Fruit fly (Drosophila melanogaster): ENCODE measurements around the gene CG14196.

The CG14196 gene

dm6 chrX:19241790-19242373 is at the start of gene CG14196:
Gene CG14196, minus strand, starts transcription at chrX:19241840.
- TF ChIP-seq foxo (GFP tag; optimal IDR thresholded peaks at IDR 0.05), result peak in 1 of 2 experiments; percentile 1
- no peak for TF ChIP-seq CG32264 (GFP tag; optimal IDR thresholded peaks at IDR 0.05)
- no peak for TF ChIP-seq usp (GFP tag; optimal IDR thresholded peaks at IDR 0.05)
- TF ChIP-seq N (GFP tag; optimal IDR thresholded peaks at IDR 0.05), result no peak
- TF ChIP-seq Hr78 (GFP tag; optimal IDR thresholded peaks at IDR 0.05), result no peak
- no peak for TF ChIP-seq sv (GFP tag; optimal IDR thresholded peaks at IDR 0.05)

dm6 chrX:19289318-19289970 is 47.8 kb upstream of the CG14196 start:
- TF ChIP-seq Mio (GFP tag; optimal IDR thresholded peaks at IDR 0.05), result peak; percentile 78
- peak; percentile 97 for TF ChIP-seq tai (GFP tag; optimal IDR thresholded peaks at IDR 0.05)
- peak; percentile 93 for TF ChIP-seq GATAd (GFP tag; optimal IDR thresholded peaks at IDR 0.05)
- peak; percentile 97 for TF ChIP-seq sage (GFP tag; optimal IDR thresholded peaks at IDR 0.05)
- no peak for TF ChIP-seq pan (optimal IDR thresholded peaks at IDR 0.05)
- TF ChIP-seq Vsx2 (GFP tag; optimal IDR thresholded peaks at IDR 0.05; ENCODE audit: partially characterized antibody), result no peak
- TF ChIP-seq dsf (GFP tag; optimal IDR thresholded peaks at IDR 0.05; ENCODE audit: borderline replicate concordance), result peak; percentile 87
- peak; percentile 92 to 98 for TF ChIP-seq foxo (GFP tag; optimal IDR thresholded peaks at IDR 0.05)
- TF ChIP-seq br (GFP tag; optimal IDR thresholded peaks at IDR 0.05), result peak; percentile 98
- peak; percentile 92 for TF ChIP-seq brk (GFP tag; optimal IDR thresholded peaks at IDR 0.05)
- no peak for TF ChIP-seq lola (GFP tag; optimal IDR thresholded peaks at IDR 0.05)
- peak; percentile 98 for TF ChIP-seq HLH106 (tag; optimal IDR thresholded peaks at IDR 0.05)
- no peak for TF ChIP-seq usp (GFP tag; optimal IDR thresholded peaks at IDR 0.05)
- peak; percentile 99 for TF ChIP-seq Hnf4 (GFP tag; optimal IDR thresholded peaks at IDR 0.05)
- TF ChIP-seq Jra (GFP tag; optimal IDR thresholded peaks at IDR 0.05), result peak; percentile 95
- TF ChIP-seq psq (GFP tag; optimal IDR thresholded peaks at IDR 0.05), result peak; percentile 92
- peak; percentile 98 for TF ChIP-seq fru (GFP tag; optimal IDR thresholded peaks at IDR 0.05)
- peak; percentile 92 for TF ChIP-seq Rel (GFP tag; optimal IDR thresholded peaks at IDR 0.05)
- TF ChIP-seq Rel (tag; optimal IDR thresholded peaks at IDR 0.05), result peak; percentile 91
- TF ChIP-seq N (GFP tag; optimal IDR thresholded peaks at IDR 0.05), result no peak
- peak; percentile 96 for TF ChIP-seq Sp1 (GFP tag; optimal IDR thresholded peaks at IDR 0.05)
- TF ChIP-seq Dfd (GFP tag; optimal IDR thresholded peaks at IDR 0.05), result no peak
- peak; percentile 97 for TF ChIP-seq CG32264 (GFP tag; optimal IDR thresholded peaks at IDR 0.05)
- TF ChIP-seq Dif (GFP tag; optimal IDR thresholded peaks at IDR 0.05; ENCODE audit: partially characterized antibody), result no peak
- TF ChIP-seq woc (GFP tag; optimal IDR thresholded peaks at IDR 0.05), result peak; percentile 98
- TF ChIP-seq dl (GFP tag; optimal IDR thresholded peaks at IDR 0.05; ENCODE audit: insufficient read depth in 1 of 2, partially characterized antibody in 2 of 2), result no peak
- TF ChIP-seq dmrt93B (GFP tag; optimal IDR thresholded peaks at IDR 0.05), result peak; percentile 96
- TF ChIP-seq sv (GFP tag; optimal IDR thresholded peaks at IDR 0.05), result peak; percentile 80
- peak; percentile 97 for TF ChIP-seq rgr (GFP tag; optimal IDR thresholded peaks at IDR 0.05)
- no peak for TF ChIP-seq Hr78 (GFP tag; optimal IDR thresholded peaks at IDR 0.05)
- no peak for TF ChIP-seq Myc (optimal IDR thresholded peaks at IDR 0.05)
- TF ChIP-seq Abd-B (GFP tag; optimal IDR thresholded peaks at IDR 0.05), result no peak
- peak; percentile 90 for TF ChIP-seq jim (GFP tag; optimal IDR thresholded peaks at IDR 0.05)
- peak; percentile 98 for TF ChIP-seq ey (GFP tag; optimal IDR thresholded peaks at IDR 0.05)
- peak; percentile 98 for TF ChIP-seq h (GFP tag; optimal IDR thresholded peaks at IDR 0.05)
- TF ChIP-seq OdsH (GFP tag; optimal IDR thresholded peaks at IDR 0.05), result peak; percentile 94
- TF ChIP-seq CG9705 (GFP tag; optimal IDR thresholded peaks at IDR 0.05), result peak; percentile 97
- peak; percentile 95 for TF ChIP-seq Hr83 (GFP tag; optimal IDR thresholded peaks at IDR 0.05; ENCODE audit: poor library complexity, severe bottlenecking)
- TF ChIP-seq CrebA (GFP tag; optimal IDR thresholded peaks at IDR 0.05; ENCODE audit: borderline replicate concordance), result peak; percentile 82

All from whole organism, wandering third instar larva.